Fruit fly (Drosophila melanogaster) whole organism, embryonic: ENCODE measurements around the gene Polr3I.

Experiments
- Atf3 ChIP-seq: fragments of 200-800 bp; sonication (Bioruptor generic); optimal IDR thresholded peaks from 3 replicates; lab custom pipeline; 2016; ENCODE audit warnings: missing biosample characterization, missing genetic modification characterization
- Awh ChIP-seq: fragments of 200-800 bp; sonication (Bioruptor generic); IDR thresholded peaks from 2 replicates; pipeline ENCODE4, ENCODE4 v1.3.6; 2022; ENCODE audit warnings: missing biosample characterization, missing genetic modification characterization
- Blimp-1 ChIP-seq: fragments of 200-800 bp; sonication (Bioruptor generic); optimal IDR thresholded peaks from 3 replicates; lab custom pipeline; 2018; ENCODE audit warnings: missing biosample characterization, missing genetic modification characterization, mild to moderate bottlenecking, moderate library complexity, missing genetic modification reagents
- CG10462 ChIP-seq: fragments of 200-800 bp; sonication (Bioruptor generic); optimal IDR thresholded peaks from 2 replicates; lab custom pipeline; 2016; ENCODE audit warnings: missing biosample characterization, missing genetic modification characterization
- CG10979 ChIP-seq: fragments of 200-800 bp; sonication (Bioruptor generic); optimal IDR thresholded peaks from 2 replicates; lab custom pipeline; 2018; ENCODE audit warnings: missing biosample characterization, mild to moderate bottlenecking, missing genetic modification characterization, moderate library complexity
- CG11504 ChIP-seq: fragments of 200-800 bp; sonication (Bioruptor generic); optimal IDR thresholded peaks from 3 replicates; lab custom pipeline; 2019; ENCODE audit warnings: missing biosample characterization, mild to moderate bottlenecking, missing genetic modification characterization, moderate library complexity
- CG12104 ChIP-seq: fragments of 200-800 bp; sonication (Bioruptor generic); optimal IDR thresholded peaks from 3 replicates; lab custom pipeline; 2016; ENCODE audit warnings: missing biosample characterization, missing genetic modification characterization
- CG13624 ChIP-seq: fragments of 200-800 bp; sonication (Bioruptor generic); optimal IDR thresholded peaks from 2 replicates; lab custom pipeline; 2016; ENCODE audit warnings: missing biosample characterization, missing genetic modification characterization
- CG14014 ChIP-seq: fragments of 200-800 bp; sonication (Bioruptor generic); IDR thresholded peaks from 2 replicates; pipeline ENCODE4 v1.3.6; 2022; ENCODE audit warnings: missing biosample characterization, missing genetic modification characterization
- CG14860 ChIP-seq: fragments of 200-800 bp; sonication (Bioruptor generic); IDR thresholded peaks from 3 replicates; pipeline ENCODE4 v1.3.6; 2022; ENCODE audit warnings: missing biosample characterization, missing genetic modification characterization; ENCODE audit not compliant: partially characterized antibody
- CG15514 ChIP-seq: fragments of 200-800 bp; sonication (Bioruptor generic); optimal IDR thresholded peaks from 3 replicates; lab custom pipeline; 2017; ENCODE audit warnings: missing biosample characterization, missing genetic modification characterization, mild to moderate bottlenecking, moderate library complexity, missing genetic modification reagents
- CG16815 ChIP-seq: fragments of 200-800 bp; sonication (Bioruptor generic); optimal IDR thresholded peaks from 3 replicates; lab custom pipeline; 2017; ENCODE audit warnings: missing biosample characterization, mild to moderate bottlenecking, missing genetic modification characterization
- CG16863 ChIP-seq: fragments of 200-800 bp; sonication (Bioruptor generic); optimal IDR thresholded peaks from 3 replicates; lab custom pipeline; 2016; ENCODE audit warnings: missing biosample characterization, missing genetic modification characterization
- CG17328 ChIP-seq: fragments of 200-800 bp; sonication (Bioruptor generic); IDR thresholded peaks from 2 replicates; pipeline ENCODE4 v1.3.6; 2022; ENCODE audit warnings: missing biosample characterization, missing genetic modification characterization
- CG17359 ChIP-seq: fragments of 200-800 bp; sonication (Bioruptor generic); optimal IDR thresholded peaks from 3 replicates; lab custom pipeline; 2018; ENCODE audit warnings: missing biosample characterization, mild to moderate bottlenecking, missing genetic modification characterization, moderate library complexity
- CG17612 ChIP-seq: fragments of 200-800 bp; sonication (Bioruptor generic); IDR thresholded peaks from 2 replicates; pipeline ENCODE4 v1.3.6; 2022; ENCODE audit warnings: missing biosample characterization, missing genetic modification characterization
- CG30431 ChIP-seq: fragments of 200-800 bp; sonication (Bioruptor generic); optimal IDR thresholded peaks from 2 replicates; lab custom pipeline; 2017; ENCODE audit warnings: missing biosample characterization, missing genetic modification characterization
- CG31224 ChIP-seq: fragments of 200-800 bp; sonication (Bioruptor generic); IDR thresholded peaks from 2 replicates; pipeline ENCODE4 v1.3.6; 2022; ENCODE audit warnings: missing biosample characterization, missing genetic modification characterization
- CG4707 ChIP-seq: fragments of 200-800 bp; sonication (Bioruptor generic); optimal IDR thresholded peaks from 2 replicates; lab custom pipeline; 2018; ENCODE audit warnings: missing biosample characterization, mild to moderate bottlenecking, missing genetic modification characterization, moderate library complexity
- CG4730 ChIP-seq: fragments of 200-800 bp; sonication (Bioruptor generic); IDR thresholded peaks from 2 replicates; pipeline ENCODE4 v1.3.6; 2022; ENCODE audit warnings: missing biosample characterization, missing genetic modification characterization
- CG5953 ChIP-seq: fragments of 200-800 bp; sonication (Bioruptor generic); IDR thresholded peaks from 2 replicates; pipeline ENCODE4 v1.3.6; 2022; ENCODE audit warnings: missing biosample characterization, missing genetic modification characterization
- CG6654 ChIP-seq: fragments of 200-800 bp; sonication (Bioruptor generic); optimal IDR thresholded peaks from 2 replicates; lab custom pipeline; 2017; ENCODE audit warnings: missing biosample characterization, mild to moderate bottlenecking, missing genetic modification characterization
- CG9876 ChIP-seq: fragments of 200-800 bp; sonication (Bioruptor generic); optimal IDR thresholded peaks from 2 replicates; lab custom pipeline; 2016; ENCODE audit warnings: missing biosample characterization, missing genetic modification characterization
- CrebB ChIP-seq: fragments of 200-800 bp; sonication (Bioruptor generic); optimal IDR thresholded peaks from 3 replicates; lab custom pipeline; 2018; ENCODE audit warnings: missing biosample characterization, mild to moderate bottlenecking, missing genetic modification characterization
- Drgx ChIP-seq: fragments of 200-800 bp; sonication (Bioruptor generic); IDR thresholded peaks from 2 replicates; pipeline ENCODE4 v1.3.6; 2022; ENCODE audit warnings: missing biosample characterization, missing genetic modification characterization
- Ets65A ChIP-seq: fragments of 200-800 bp; sonication (Bioruptor generic); peaks from one replicate; lab custom pipeline; 2016; ENCODE audit warnings: missing biosample characterization, missing genetic modification characterization
- Ets97D ChIP-seq: fragments of 200-800 bp; sonication (Bioruptor generic); optimal IDR thresholded peaks from 3 replicates; lab custom pipeline; 2016; ENCODE audit warnings: missing biosample characterization, missing genetic modification characterization
- GATAe ChIP-seq: fragments of 200-800 bp; sonication (Bioruptor generic); conservative IDR thresholded peaks from 2 replicates; pipeline ENCODE4 v1.3.6; 2022; ENCODE audit warnings: missing biosample characterization, missing genetic modification characterization
- HmgD ChIP-seq: fragments of 200-800 bp; sonication (Bioruptor generic); optimal IDR thresholded peaks from 3 replicates; lab custom pipeline; 2016; ENCODE audit warnings: missing biosample characterization, missing genetic modification characterization
- Lhr ChIP-seq: fragments of 200-800 bp; sonication (Bioruptor generic); optimal IDR thresholded peaks from 3 replicates; lab custom pipeline; 2017; ENCODE audit warnings: mild to moderate bottlenecking, missing biosample characterization, missing genetic modification reagents, missing genetic modification characterization
- NK7.1 ChIP-seq: fragments of 200-800 bp; sonication (Bioruptor generic); optimal IDR thresholded peaks from 3 replicates; lab custom pipeline; 2016; ENCODE audit warnings: missing biosample characterization, missing genetic modification characterization
- Poxn ChIP-seq: fragments of 200-800 bp; sonication (Bioruptor generic); IDR thresholded peaks from 2 replicates; pipeline ENCODE4 v1.3.6; 2022; ENCODE audit warnings: missing biosample characterization, missing genetic modification characterization
- Sox100B ChIP-seq: fragments of 200-800 bp; sonication (Bioruptor generic); optimal IDR thresholded peaks from 3 replicates; lab custom pipeline; 2018; ENCODE audit warnings: missing biosample characterization, mild to moderate bottlenecking, missing genetic modification characterization
- Sry-β ChIP-seq: fragments of 200-800 bp; sonication (Bioruptor generic); optimal IDR thresholded peaks from 2 replicates; lab custom pipeline; 2018; ENCODE audit warnings: missing biosample characterization, mild to moderate bottlenecking, missing genetic modification characterization, moderate library complexity
- Stat92E ChIP-seq, 3 experiments: fragments of >200 bp in 2 of 3; fragments of 200-800 bp in 1 of 3; sonication (Bioruptor generic) in 1 of 3; optimal IDR thresholded peaks; 2 replicates each; lab custom pipeline; 2017 to 2019; ENCODE audit warnings: missing biosample characterization in 3 of 3, missing genetic modification characterization in 3 of 3, mild to moderate bottlenecking in 1 of 3, moderate library complexity in 1 of 3
- cato ChIP-seq: fragments of 200-800 bp; sonication (Bioruptor generic); optimal IDR thresholded peaks from 2 replicates; lab custom pipeline; 2016; ENCODE audit warnings: missing biosample characterization, missing genetic modification characterization, borderline replicate concordance
- dpn ChIP-seq, 2 experiments: fragments of 200-800 bp; sonication (Bioruptor generic); optimal IDR thresholded peaks; 3 replicates each; lab custom pipeline; 2016; ENCODE audit warnings: missing biosample characterization in 2 of 2, missing genetic modification characterization in 2 of 2
- gem ChIP-seq: fragments of 200-800 bp; sonication (Bioruptor generic); optimal IDR thresholded peaks from 2 replicates; lab custom pipeline; 2019; ENCODE audit warnings: missing biosample characterization, mild to moderate bottlenecking, missing genetic modification characterization, moderate library complexity
- her ChIP-seq: fragments of 200-800 bp; sonication (Bioruptor generic); optimal IDR thresholded peaks from 2 replicates; lab custom pipeline; 2016; ENCODE audit warnings: missing biosample characterization, missing genetic modification characterization
- hth ChIP-seq: fragments of >200 bp; optimal IDR thresholded peaks from 2 replicates; lab custom pipeline; 2017; ENCODE audit warnings: inconsistent platforms
- nau ChIP-seq: fragments of 200-800 bp; sonication (Bioruptor generic); optimal IDR thresholded peaks from 3 replicates; lab custom pipeline; 2017; ENCODE audit warnings: missing biosample characterization, mild to moderate bottlenecking, missing genetic modification characterization, missing genetic modification reagents
- peb ChIP-seq: fragments of 200-800 bp; sonication (Bioruptor generic); IDR thresholded peaks from 2 replicates; pipeline ENCODE4 v1.3.6; 2022; ENCODE audit warnings: missing biosample characterization, missing genetic modification characterization
- pros ChIP-seq: fragments of 200-800 bp; sonication (Bioruptor generic); optimal IDR thresholded peaks from 3 replicates; lab custom pipeline; 2019; ENCODE audit warnings: missing biosample characterization, mild to moderate bottlenecking, missing genetic modification characterization, moderate library complexity
- repo ChIP-seq: fragments of 200-800 bp; sonication (Bioruptor generic); optimal IDR thresholded peaks from 2 replicates; lab custom pipeline; 2016; ENCODE audit warnings: missing biosample characterization, missing genetic modification characterization
- salm ChIP-seq: fragments of 200-800 bp; sonication (Bioruptor generic); optimal IDR thresholded peaks from 2 replicates; lab custom pipeline; 2018; ENCODE audit warnings: missing biosample characterization, mild to moderate bottlenecking, missing genetic modification characterization
- sd ChIP-seq: fragments of 200-800 bp; sonication (Bioruptor generic); optimal IDR thresholded peaks from 3 replicates; lab custom pipeline; 2018; ENCODE audit warnings: missing biosample characterization, mild to moderate bottlenecking, missing genetic modification characterization, moderate library complexity
- slou ChIP-seq: fragments of 200-800 bp; sonication (Bioruptor generic); optimal IDR thresholded peaks from 3 replicates; lab custom pipeline; 2016; ENCODE audit warnings: missing biosample characterization, missing genetic modification characterization
- toy ChIP-seq: fragments of 200-800 bp; sonication (Bioruptor generic); IDR thresholded peaks from 2 replicates; pipeline ENCODE4 v1.3.6; 2022; ENCODE audit warnings: missing biosample characterization, missing genetic modification characterization
- zfh1 ChIP-seq: fragments of 200-800 bp; sonication (Bioruptor generic); IDR thresholded peaks from 3 replicates; pipeline ENCODE4 v1.3.6; 2022; ENCODE audit warnings: missing biosample characterization, missing genetic modification characterization

Gene Polr3I

dm6 chrX:16932820-16933386, 48.5 kb downstream of the Polr3I start (continued):
- no peak for TF ChIP-seq CG30431 (GFP tag; lab: Kevin White, UChicago)
- TF ChIP-seq cato (GFP tag; lab: Kevin White, UChicago) = no peak
- TF ChIP-seq CG13624 (GFP tag; lab: Kevin White, UChicago) = no peak
- peak; percentile 63 for TF ChIP-seq pros
- no peak for TF ChIP-seq CG10462 (GFP tag; lab: Kevin White, UChicago)
- TF ChIP-seq CG14860 (GFP tag; lab: Robert Waterston, UW) = no peak
- TF ChIP-seq Stat92E (GFP tag; optimal IDR thresholded peaks at IDR 0.05; lab: Kevin White, UChicago) = no peak
- no peak for TF ChIP-seq CG4707 (GFP tag; lab: Kevin White, UChicago)
- TF ChIP-seq CG17359 (tag; lab: Kevin White, UChicago) = peak; percentile 27
- TF ChIP-seq hth = no peak
- no peak for TF ChIP-seq Ets97D (GFP tag; lab: Kevin White, UChicago)
- TF ChIP-seq CG6654 (GFP tag; lab: Kevin White, UChicago) = no peak
- TF ChIP-seq Lhr = no peak
- TF ChIP-seq Awh (GFP tag; lab: Robert Waterston, UW) = no peak
- TF ChIP-seq Poxn (GFP tag; lab: Robert Waterston, UW) = no peak
- no peak for TF ChIP-seq CG14014 (GFP tag; lab: Robert Waterston, UW)
- peak; percentile 36 for TF ChIP-seq Ets65A (GFP tag; lab: Kevin White, UChicago)
- TF ChIP-seq NK7.1 (GFP tag; lab: Kevin White, UChicago) = no peak
- TF ChIP-seq her (GFP tag; lab: Kevin White, UChicago) = no peak
- TF ChIP-seq salm (tag; lab: Kevin White, UChicago) = no peak
- no peak for TF ChIP-seq sd (tag; lab: Kevin White, UChicago)
- no peak for TF ChIP-seq Sox100B (GFP tag; lab: Kevin White, UChicago)
- TF ChIP-seq CG4730 (GFP tag; lab: Robert Waterston, UW) = no peak
- no peak for TF ChIP-seq CG12104
- no peak for TF ChIP-seq peb (GFP tag; lab: Robert Waterston, UW)
- no peak for TF ChIP-seq toy
- TF ChIP-seq CrebB = no peak
- peak; percentile 8 for TF ChIP-seq CG11504 (tag; lab: Kevin White, UChicago)
- no peak for TF ChIP-seq GATAe
- TF ChIP-seq CG9876 (GFP tag; lab: Kevin White, UChicago) = no peak
- TF ChIP-seq repo (GFP tag; lab: Kevin White, UChicago) = no peak
- no peak for TF ChIP-seq dpn (GFP tag; optimal IDR thresholded peaks at IDR 0.05; lab: Kevin White, UChicago)
- TF ChIP-seq CG5953 (GFP tag; lab: Robert Waterston, UW) = no peak
- TF ChIP-seq CG15514 = no peak
- TF ChIP-seq CG31224 (GFP tag; lab: Robert Waterston, UW) = no peak
- TF ChIP-seq CG16863 (GFP tag; lab: Kevin White, UChicago) = no peak
- peak; percentile 32 for TF ChIP-seq gem (tag; lab: Kevin White, UChicago)
- no peak for TF ChIP-seq HmgD (GFP tag; lab: Kevin White, UChicago)
- TF ChIP-seq Sry-β (GFP tag; lab: Kevin White, UChicago) = no peak
- TF ChIP-seq CG17328 = no peak
- TF ChIP-seq slou (GFP tag; lab: Kevin White, UChicago) = no peak
- peak; percentile 51 for TF ChIP-seq Blimp-1 (GFP tag; lab: Kevin White, UChicago)
- no peak for TF ChIP-seq Drgx (GFP tag; lab: Robert Waterston, UW)
- peak; percentile 24 for TF ChIP-seq CG10979 (tag; lab: Kevin White, UChicago)
- TF ChIP-seq CG16815 (GFP tag; lab: Kevin White, UChicago) = no peak
- TF ChIP-seq zfh1 (GFP tag; lab: Robert Waterston, UW) = 0 out of 3 replicates have a peak, but pooled peaks have one; percentile 4
- no peak for TF ChIP-seq Atf3 (GFP tag; lab: Kevin White, UChicago)
- TF ChIP-seq CG17612 (GFP tag; lab: Robert Waterston, UW) = no peak
- TF ChIP-seq nau (GFP tag; lab: Kevin White, UChicago) = no peak
